Fruit fly (Drosophila melanogaster) whole organism, embryonic: ENCODE data around the gene Cyp310a1.

Source experiments
- Asciz ChIP-seq: fragments of 200-800 bp; sonication (Bioruptor generic); optimal IDR thresholded peaks from 2 replicates; lab custom pipeline; 2017; ENCODE audit warnings: missing biosample characterization, mild to moderate bottlenecking, missing genetic modification characterization, missing genetic modification reagents
- Awh ChIP-seq: fragments of 200-800 bp; sonication (Bioruptor generic); IDR thresholded peaks from 2 replicates; pipeline ENCODE4, ENCODE4 v1.3.6; 2022; ENCODE audit warnings: missing biosample characterization, missing genetic modification characterization
- Blimp-1 ChIP-seq: fragments of 200-800 bp; sonication (Bioruptor generic); optimal IDR thresholded peaks from 3 replicates; lab custom pipeline; 2018; ENCODE audit warnings: missing biosample characterization, missing genetic modification characterization, mild to moderate bottlenecking, moderate library complexity, missing genetic modification reagents
- CG10321 ChIP-seq: fragments of 200-800 bp; sonication (Bioruptor generic); IDR thresholded peaks from 2 replicates; pipeline ENCODE4 v1.3.6; 2022; ENCODE audit warnings: missing biosample characterization, missing genetic modification characterization
- CG10543 ChIP-seq: fragments of 200-800 bp; sonication (Bioruptor generic); optimal IDR thresholded peaks from 3 replicates; lab custom pipeline; 2017; ENCODE audit warnings: missing biosample characterization, mild to moderate bottlenecking, missing genetic modification characterization, moderate library complexity
- CG10979 ChIP-seq: fragments of 200-800 bp; sonication (Bioruptor generic); optimal IDR thresholded peaks from 2 replicates; lab custom pipeline; 2018; ENCODE audit warnings: missing biosample characterization, mild to moderate bottlenecking, missing genetic modification characterization, moderate library complexity
- CG11723 ChIP-seq: fragments of 200-800 bp; sonication (Bioruptor generic); optimal IDR thresholded peaks from 2 replicates; lab custom pipeline; 2017; ENCODE audit warnings: missing biosample characterization, mild to moderate bottlenecking, missing genetic modification characterization
- CG12744 ChIP-seq: fragments of 200-800 bp; sonication (Bioruptor generic); optimal IDR thresholded peaks from 2 replicates; lab custom pipeline; 2016; ENCODE audit warnings: missing biosample characterization, missing genetic modification characterization
- CG15011 ChIP-seq: fragments of 200-800 bp; sonication (Bioruptor generic); optimal IDR thresholded peaks from 3 replicates; lab custom pipeline; 2018; ENCODE audit warnings: missing biosample characterization, mild to moderate bottlenecking, missing genetic modification characterization
- CG1529 ChIP-seq: fragments of 200-800 bp; sonication (Bioruptor generic); optimal IDR thresholded peaks from 3 replicates; lab custom pipeline; 2018; ENCODE audit warnings: missing biosample characterization, missing genetic modification characterization
- CG15514 ChIP-seq: fragments of 200-800 bp; sonication (Bioruptor generic); optimal IDR thresholded peaks from 3 replicates; lab custom pipeline; 2017; ENCODE audit warnings: missing biosample characterization, missing genetic modification characterization, mild to moderate bottlenecking, moderate library complexity, missing genetic modification reagents
- CG15696 ChIP-seq: fragments of 200-800 bp; sonication (Bioruptor generic); optimal IDR thresholded peaks from 2 replicates; lab custom pipeline; 2019; ENCODE audit warnings: missing biosample characterization, mild to moderate bottlenecking, missing genetic modification characterization, moderate library complexity
- CG1603 ChIP-seq: fragments of 200-800 bp; sonication (Bioruptor generic); optimal IDR thresholded peaks from 2 replicates; lab custom pipeline; 2019; ENCODE audit warnings: missing biosample characterization, mild to moderate bottlenecking, missing genetic modification characterization, moderate library complexity
- CG1647 ChIP-seq: fragments of 200-800 bp; sonication (Bioruptor generic); optimal IDR thresholded peaks from 3 replicates; lab custom pipeline; 2016; ENCODE audit warnings: missing biosample characterization, missing genetic modification characterization
- CG17385 ChIP-seq: fragments of 200-800 bp; sonication (Bioruptor generic); optimal IDR thresholded peaks from 3 replicates; lab custom pipeline; 2018; ENCODE audit warnings: missing biosample characterization, mild to moderate bottlenecking, missing genetic modification characterization
- CG17802 ChIP-seq: fragments of 200-800 bp; sonication (Bioruptor generic); optimal IDR thresholded peaks from 2 replicates; lab custom pipeline; 2018; ENCODE audit warnings: missing biosample characterization, mild to moderate bottlenecking, missing genetic modification characterization, moderate library complexity
- CG2129 ChIP-seq: fragments of 200-800 bp; sonication (Bioruptor generic); IDR thresholded peaks from 2 replicates; pipeline ENCODE4 v1.3.6; 2022; ENCODE audit warnings: missing biosample characterization, missing genetic modification characterization; ENCODE audit not compliant: partially characterized antibody
- CG34422 ChIP-seq: fragments of 200-800 bp; sonication (Bioruptor generic); IDR thresholded peaks from 3 replicates; pipeline ENCODE4 v1.3.6; 2022; ENCODE audit warnings: missing biosample characterization, missing genetic modification characterization
- CG5245 ChIP-seq: fragments of 200-800 bp; sonication (Bioruptor generic); optimal IDR thresholded peaks from 3 replicates; lab custom pipeline; 2016; ENCODE audit warnings: missing biosample characterization, missing genetic modification characterization
- CG5953 ChIP-seq: fragments of 200-800 bp; sonication (Bioruptor generic); IDR thresholded peaks from 2 replicates; pipeline ENCODE4 v1.3.6; 2022; ENCODE audit warnings: missing biosample characterization, missing genetic modification characterization
- CG6683 ChIP-seq: fragments of 200-800 bp; sonication (Bioruptor generic); optimal IDR thresholded peaks from 2 replicates; lab custom pipeline; 2017; ENCODE audit warnings: missing biosample characterization, mild to moderate bottlenecking, missing genetic modification characterization, missing genetic modification reagents
- CG9609 ChIP-seq: fragments of 200-800 bp; sonication (Bioruptor generic); optimal IDR thresholded peaks from 3 replicates; lab custom pipeline; 2016; ENCODE audit warnings: missing biosample characterization, missing genetic modification characterization
- CG9817 ChIP-seq: fragments of 200-800 bp; sonication (Bioruptor generic); optimal IDR thresholded peaks from 2 replicates; lab custom pipeline; 2018; ENCODE audit warnings: missing biosample characterization, mild to moderate bottlenecking, missing genetic modification characterization, moderate library complexity
- CHES-1-like ChIP-seq: fragments of 200-800 bp; sonication (Bioruptor generic); optimal IDR thresholded peaks from 2 replicates; lab custom pipeline; 2016; ENCODE audit warnings: missing biosample characterization, missing genetic modification characterization
- CoRest ChIP-seq: fragments of 200-800 bp; sonication (Bioruptor generic); optimal IDR thresholded peaks from 3 replicates; lab custom pipeline; 2018; ENCODE audit warnings: missing biosample characterization, mild to moderate bottlenecking, missing genetic modification characterization, moderate library complexity
- Dll ChIP-seq: fragments of 200-800 bp; sonication (Bioruptor generic); IDR thresholded peaks from 4 replicates; pipeline ENCODE4 v1.3.6; 2022; ENCODE audit warnings: missing biosample characterization, missing genetic modification characterization; ENCODE audit not compliant: partially characterized antibody
- Eip74EF ChIP-seq, 2 experiments: fragments of 200-800 bp in 1 of 2; fragments of >200 bp in 1 of 2; sonication (Bioruptor generic) in 1 of 2; optimal IDR thresholded peaks; 2 replicates each; lab custom pipeline; 2017 to 2019; ENCODE audit warnings: missing biosample characterization in 2 of 2, missing genetic modification characterization in 2 of 2, mild to moderate bottlenecking in 1 of 2, moderate library complexity in 1 of 2
- Mad ChIP-seq: fragments of 200-800 bp; sonication (Bioruptor generic); optimal IDR thresholded peaks from 2 replicates; lab custom pipeline; 2016; ENCODE audit warnings: missing biosample characterization, missing genetic modification characterization
- Mrtf ChIP-seq: fragments of 200-800 bp; sonication (Bioruptor generic); IDR thresholded peaks from 3 replicates; pipeline ENCODE4 v1.3.6; 2022; ENCODE audit warnings: missing biosample characterization, missing genetic modification characterization
- Opbp ChIP-seq: fragments of 200-800 bp; sonication (Bioruptor generic); IDR thresholded peaks from 3 replicates; pipeline ENCODE4 v1.3.6; 2022; ENCODE audit warnings: missing biosample characterization, missing genetic modification characterization; ENCODE audit not compliant: partially characterized antibody
- Six4 ChIP-seq: fragments of 200-800 bp; sonication (Bioruptor generic); optimal IDR thresholded peaks from 2 replicates; lab custom pipeline; 2016; ENCODE audit warnings: missing biosample characterization, missing genetic modification characterization
- Spps ChIP-seq: fragments of 200-800 bp; sonication (Bioruptor generic); optimal IDR thresholded peaks from 2 replicates; lab custom pipeline; 2018; ENCODE audit warnings: missing biosample characterization, mild to moderate bottlenecking, missing genetic modification characterization
- Xbp1 ChIP-seq: fragments of 200-800 bp; sonication (Bioruptor generic); optimal IDR thresholded peaks from 3 replicates; lab custom pipeline; 2016; ENCODE audit warnings: missing biosample characterization, mild to moderate bottlenecking, missing genetic modification characterization
- aop ChIP-seq: fragments of 200-800 bp; sonication (Bioruptor generic); IDR thresholded peaks from 2 replicates; pipeline ENCODE4 v1.3.6; 2022; ENCODE audit warnings: missing biosample characterization, missing genetic modification characterization
- bab2 ChIP-seq: fragments of 200-800 bp; sonication (Bioruptor generic); optimal IDR thresholded peaks from 2 replicates; lab custom pipeline; 2016; ENCODE audit warnings: missing biosample characterization, missing genetic modification characterization
- dimm ChIP-seq: fragments of 200-800 bp; sonication (Bioruptor generic); IDR thresholded peaks from 2 replicates; pipeline ENCODE4 v1.3.6; 2022; ENCODE audit warnings: missing biosample characterization, missing genetic modification characterization
- dmrt11E ChIP-seq: fragments of 200-800 bp; sonication (Bioruptor generic); optimal IDR thresholded peaks from 3 replicates; lab custom pipeline; 2018; ENCODE audit warnings: missing biosample characterization, mild to moderate bottlenecking, missing genetic modification characterization, moderate library complexity
- emc ChIP-seq: fragments of 200-800 bp; sonication (Bioruptor generic); optimal IDR thresholded peaks from 2 replicates; lab custom pipeline; 2016; ENCODE audit warnings: missing biosample characterization, missing genetic modification characterization
- fu2 ChIP-seq: fragments of 200-800 bp; sonication (Bioruptor generic); optimal IDR thresholded peaks from 2 replicates; lab custom pipeline; 2016; ENCODE audit warnings: missing biosample characterization, missing genetic modification characterization
- h ChIP-seq: fragments of >200 bp; optimal IDR thresholded peaks from 2 replicates; lab custom pipeline; 2017
- nmo ChIP-seq: fragments of 200-800 bp; sonication (Bioruptor generic); optimal IDR thresholded peaks from 2 replicates; lab custom pipeline; 2018; ENCODE audit warnings: missing biosample characterization, mild to moderate bottlenecking, missing genetic modification characterization, moderate library complexity
- otp ChIP-seq: fragments of 200-800 bp; sonication (Bioruptor generic); IDR thresholded peaks from 3 replicates; pipeline ENCODE4, ENCODE4 v1.3.6; 2022; ENCODE audit warnings: missing biosample characterization, missing genetic modification characterization
- p53 ChIP-seq: fragments of 200-800 bp; sonication (Bioruptor generic); optimal IDR thresholded peaks from 2 replicates; lab custom pipeline; 2016; ENCODE audit warnings: missing biosample characterization, missing genetic modification characterization
- pfk ChIP-seq: fragments of 200-800 bp; sonication (Bioruptor generic); optimal IDR thresholded peaks from 2 replicates; lab custom pipeline; 2018; ENCODE audit warnings: missing biosample characterization, mild to moderate bottlenecking, missing genetic modification characterization, moderate library complexity
- psq ChIP-seq: fragments of 200-800 bp; sonication (Bioruptor generic); optimal IDR thresholded peaks from 2 replicates; lab custom pipeline; 2017; ENCODE audit warnings: missing biosample characterization, missing genetic modification characterization
- pzg ChIP-seq: fragments of 200-800 bp; sonication (Bioruptor generic); optimal IDR thresholded peaks from 3 replicates; lab custom pipeline; 2018; ENCODE audit warnings: missing biosample characterization, mild to moderate bottlenecking, missing genetic modification characterization, moderate library complexity
- so ChIP-seq: fragments of 200-800 bp; sonication (Bioruptor generic); IDR thresholded peaks from 3 replicates; pipeline ENCODE4 v1.3.6; 2022; ENCODE audit warnings: missing biosample characterization, missing genetic modification characterization
- stc ChIP-seq: fragments of 200-800 bp; sonication (Bioruptor generic); IDR thresholded peaks from 2 replicates; pipeline ENCODE4 v1.3.6; 2022; ENCODE audit warnings: missing biosample characterization, missing genetic modification characterization
- tll ChIP-seq, 2 experiments: fragments of 200-800 bp in 1 of 2; fragments of >200 bp in 1 of 2; sonication (Bioruptor generic) in 1 of 2; optimal IDR thresholded peaks; 2 replicates each; lab custom pipeline; 2017 to 2019; ENCODE audit warnings: missing biosample characterization in 2 of 2, missing genetic modification characterization in 2 of 2, mild to moderate bottlenecking in 1 of 2, moderate library complexity in 1 of 2
- zen ChIP-seq: fragments of 200-800 bp; sonication (Bioruptor generic); optimal IDR thresholded peaks from 3 replicates; lab custom pipeline; 2018; ENCODE audit warnings: missing biosample characterization, mild to moderate bottlenecking, missing genetic modification characterization, moderate library complexity

Cyp310a1 gene

DNA sequence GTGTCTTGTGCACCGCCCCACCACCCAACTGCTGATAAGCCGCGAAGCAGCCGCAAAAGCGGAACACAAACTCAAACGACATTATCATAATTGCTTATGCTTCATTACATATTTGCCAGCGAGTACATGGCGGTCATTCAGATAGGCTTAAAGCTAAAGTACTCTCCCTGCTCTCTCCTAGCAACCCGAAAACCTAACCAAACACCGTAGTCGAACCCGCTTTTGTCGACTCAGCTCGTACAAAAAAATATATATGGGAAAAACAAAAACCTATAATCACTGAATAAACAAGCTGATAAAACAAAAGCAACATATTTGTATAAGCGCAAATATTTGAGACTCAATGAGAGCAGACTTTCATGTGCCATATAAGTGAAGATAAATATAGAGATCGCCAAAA, 25.8 kb downstream of the Cyp310a1 start (continued):
- TF ChIP-seq bab2 (GFP tag; lab: Kevin White, UChicago) (peak; percentile 91), pfk (GFP tag; lab: Kevin White, UChicago) (no peak), CG34422 (GFP tag; lab: Robert Waterston, UW) (peak; percentile 67; the same call in 1 of the 3 replicates), CG1529 (peak; percentile 81), Eip74EF (GFP tag; optimal IDR thresholded peaks at IDR 0.05; lab: Kevin White, UChicago) (peak in 1 of 2 experiments; percentile 92), CG11723 (peak; percentile 77), Asciz (GFP tag; lab: Kevin White, UChicago) (peak; percentile 94), CG10979 (tag; lab: Kevin White, UChicago) (no peak), CG15011 (peak; percentile 81), CG5245 (peak; percentile 42), dimm (GFP tag; lab: Robert Waterston, UW) (no peak), Xbp1 (no peak), CG17802 (tag; lab: Kevin White, UChicago) (no peak), dmrt11E (tag; lab: Kevin White, UChicago) (peak; percentile 65), Mad (GFP tag; lab: Kevin White, UChicago) (peak; percentile 40), Spps (tag; lab: Kevin White, UChicago) (peak; percentile 34), psq (GFP tag; lab: Kevin White, UChicago) (peak; percentile 72), tll (GFP tag; optimal IDR thresholded peaks at IDR 0.05; lab: Kevin White, UChicago) (peak in 1 of 2 experiments; percentile 68), zen (tag; lab: Kevin White, UChicago) (peak; percentile 17), Dll (GFP tag; lab: Robert Waterston, UW) (no peak), stc (GFP tag; lab: Robert Waterston, UW) (peak; percentile 52; the same call in 1 of the 2 replicates), so (GFP tag; lab: Robert Waterston, UW) (peak; percentile 58; the same call in 1 of the 3 replicates), CG5953 (peak; percentile 68; the same call in 1 of the 2 replicates), aop (GFP tag; lab: Robert Waterston, UW) (no peak), otp (GFP tag; lab: Robert Waterston, UW) (peak; percentile 85), p53 (peak; percentile 61), CoRest (peak; percentile 73), CG17385 (GFP tag; lab: Kevin White, UChicago) (peak; percentile 74), Mrtf (peak; percentile 56; the same call in 1 of the 3 replicates), CG9817 (tag; lab: Kevin White, UChicago) (peak; percentile 60), Six4 (GFP tag; lab: Kevin White, UChicago) (peak; percentile 48), fu2 (GFP tag; lab: Kevin White, UChicago) (peak; percentile 16), CG10321 (GFP tag; lab: Robert Waterston, UW) (0 out of 2 replicates have a peak, but pooled peaks have one; percentile 27), CG6683 (GFP tag; lab: Kevin White, UChicago) (peak; percentile 80), CG15696 (tag; lab: Kevin White, UChicago) (peak; percentile 60), CG15514 (peak; percentile 85), nmo (GFP tag; lab: Kevin White, UChicago) (peak; percentile 21), h (lab: Kevin White, UChicago) (no peak), Awh (GFP tag; lab: Robert Waterston, UW) (peak; percentile 87), CG12744 (GFP tag; lab: Kevin White, UChicago) (peak; percentile 84), CHES-1-like (GFP tag; lab: Kevin White, UChicago) (peak; percentile 93), Opbp (GFP tag; lab: Robert Waterston, UW) (no peak), Blimp-1 (GFP tag; lab: Kevin White, UChicago) (peak; percentile 77), CG10543 (peak; percentile 89), CG2129 (GFP tag; lab: Robert Waterston, UW) (no peak), pzg (GFP tag; lab: Kevin White, UChicago) (no peak), CG1647 (GFP tag; lab: Kevin White, UChicago) (peak; percentile 82), emc (GFP tag; lab: Kevin White, UChicago) (peak; percentile 49), CG9609 (peak; percentile 56), CG1603 (peak; percentile 68)
